Worm (Caenorhabditis elegans): ENCODE data around the gene R144.10.

R144.10 gene

ce11 chrIII:5022964-5023363, 20.8 kb upstream of the R144.10 start, which contains the start of gene R144.13:
R144.13 (plus strand) TSS chrIII:5023264.
- TF ChIP-seq tbx-7 (tag; optimal IDR thresholded peaks at IDR 0.05) (no peak), C08G9.2 (tag; optimal IDR thresholded peaks at IDR 0.05) (no peak), K09A11.1 (tag; optimal IDR thresholded peaks at IDR 0.05; ENCODE audit: insufficient read depth) (no peak), K02D7.2 (tag; optimal IDR thresholded peaks at IDR 0.05) (no peak), dmd-4 (tag; optimal IDR thresholded peaks at IDR 0.05; ENCODE audit: borderline replicate concordance) (no peak), sox-2 (GFP tag; IDR thresholded peaks at IDR 0.05) (no peak), ceh-24 (tag; optimal IDR thresholded peaks at IDR 0.05) (no peak), C38D4.7 (GFP tag; optimal IDR thresholded peaks at IDR 0.05) (no peak), ceh-2 (tag; optimal IDR thresholded peaks at IDR 0.05) (no peak), hlh-15 (tag; optimal IDR thresholded peaks at IDR 0.05) (no peak), ceh-30 (tag; optimal IDR thresholded peaks at IDR 0.05) (no peak), che-1 (tag; optimal IDR thresholded peaks at IDR 0.05) (no peak), T23F11.4 (GFP tag; optimal IDR thresholded peaks at IDR 0.05) (no peak), odd-2 (tag; optimal IDR thresholded peaks at IDR 0.05) (no peak), eyg-1 (tag; optimal IDR thresholded peaks at IDR 0.05) (no peak), pha-2 (tag; optimal IDR thresholded peaks at IDR 0.05) (no peak), elt-4 (tag; optimal IDR thresholded peaks at IDR 0.05) (no peak), syd-9 (tag; optimal IDR thresholded peaks at IDR 0.05) (no peak)

ce11 chrIII:5021689-5022088, 19.6 kb upstream of the R144.10 start, which contains the start of gene R144.3:
R144.3 (plus strand) TSS chrIII:5021989.
- TF ChIP-seq ceh-9 (tag; optimal IDR thresholded peaks at IDR 0.05) = no peak
- TF ChIP-seq ceh-34 (tag; optimal IDR thresholded peaks at IDR 0.05) = no peak
- TF ChIP-seq ceh-22 (tag; optimal IDR thresholded peaks at IDR 0.05) = no peak
- TF ChIP-seq elt-4 (tag; optimal IDR thresholded peaks at IDR 0.05) = no peak
- no peak for TF ChIP-seq ceh-48 (tag; optimal IDR thresholded peaks at IDR 0.05)
- TF ChIP-seq ets-4 (tag; optimal IDR thresholded peaks at IDR 0.05) = no peak
- no peak for TF ChIP-seq fax-1 (tag; optimal IDR thresholded peaks at IDR 0.05)
- TF ChIP-seq pax-1 (tag; optimal IDR thresholded peaks at IDR 0.05) = no peak
- TF ChIP-seq unc-3 (GFP tag; conservative IDR thresholded peaks at IDR 0.05) = no peak
- TF ChIP-seq unc-3 (tag; optimal IDR thresholded peaks at IDR 0.05) = no peak
- TF ChIP-seq ceh-31 (tag; optimal IDR thresholded peaks at IDR 0.05) = no peak
- TF ChIP-seq nhr-232 (tag; optimal IDR thresholded peaks at IDR 0.05) = no peak
- TF ChIP-seq pat-9 (tag; optimal IDR thresholded peaks at IDR 0.05) = no peak
- no peak for TF ChIP-seq odd-2 (tag; optimal IDR thresholded peaks at IDR 0.05)

- TF ChIP-seq nhr-11 (tag; optimal IDR thresholded peaks at IDR 0.05) = no peak
- no peak for TF ChIP-seq hlh-30 (tag; optimal IDR thresholded peaks at IDR 0.05; ENCODE audit: insufficient read depth)
- TF ChIP-seq nfya-1 (tag; optimal IDR thresholded peaks at IDR 0.05) = no peak
Measured at ce11 chrIII:5020924-5021323, 18.8 kb upstream of the R144.10 start, which contains the start of gene mdt-11. mdt-11 (plus strand) TSS chrIII:5021224.

ce11 chrIII:5018116-5018689, 16.1 kb upstream of the R144.10 start, which contains the start of gene wip-1:
wip-1 (plus strand) TSS chrIII:5018639.
- TF ChIP-seq ceh-18 (tag; optimal IDR thresholded peaks at IDR 0.05) = peak; percentile 96
- no peak for TF ChIP-seq pros-1 (tag; optimal IDR thresholded peaks at IDR 0.05)
- peak; percentile 15 for TF ChIP-seq dmd-4 (tag; optimal IDR thresholded peaks at IDR 0.05; ENCODE audit: borderline replicate concordance)
- peak; percentile 40 for TF ChIP-seq eyg-1 (tag; optimal IDR thresholded peaks at IDR 0.05)
- peak; percentile 38 for TF ChIP-seq pha-2 (tag; optimal IDR thresholded peaks at IDR 0.05)
- no peak for TF ChIP-seq pha-4 (tag; optimal IDR thresholded peaks at IDR 0.05)
- peak; percentile 71 for TF ChIP-seq unc-86 (tag; optimal IDR thresholded peaks at IDR 0.05)
- TF ChIP-seq ahr-1 (tag; optimal IDR thresholded peaks at IDR 0.05) = peak; percentile 32
- TF ChIP-seq ceh-24 (tag; optimal IDR thresholded peaks at IDR 0.05) = no peak
- TF ChIP-seq pat-9 (tag; optimal IDR thresholded peaks at IDR 0.05) = peak; percentile 85
- TF ChIP-seq K09A11.1 (tag; optimal IDR thresholded peaks at IDR 0.05; ENCODE audit: insufficient read depth) = peak; percentile 80
- TF ChIP-seq tbx-2 (tag; optimal IDR thresholded peaks at IDR 0.05) = peak; percentile 96
- peak; percentile 65 for TF ChIP-seq unc-55 (GFP tag; optimal IDR thresholded peaks at IDR 0.05)
- TF ChIP-seq ceh-31 (tag; optimal IDR thresholded peaks at IDR 0.05) = peak; percentile 91
- peak; percentile 17 for TF ChIP-seq Y22D7AL.16 (tag; optimal IDR thresholded peaks at IDR 0.05)
- peak; percentile 49 for TF ChIP-seq hlh-8 (tag; optimal IDR thresholded peaks at IDR 0.05)
- TF ChIP-seq sox-2 (GFP tag; IDR thresholded peaks at IDR 0.05) = no peak
- TF ChIP-seq unc-42 (tag; optimal IDR thresholded peaks at IDR 0.05) = peak; percentile 66
- peak; percentile 89 for TF ChIP-seq ceh-14 (tag; optimal IDR thresholded peaks at IDR 0.05)
- no peak for TF ChIP-seq ceh-22 (tag; optimal IDR thresholded peaks at IDR 0.05)
- peak; percentile 59 for TF ChIP-seq nhr-232 (tag; optimal IDR thresholded peaks at IDR 0.05)
- peak; percentile 51 for TF ChIP-seq tbx-7 (tag; optimal IDR thresholded peaks at IDR 0.05)
- TF ChIP-seq T23F11.4 (GFP tag; optimal IDR thresholded peaks at IDR 0.05) = peak; percentile 64
- TF ChIP-seq ets-4 (tag; optimal IDR thresholded peaks at IDR 0.05) = peak; percentile 98
- no peak for TF ChIP-seq odd-2 (tag; optimal IDR thresholded peaks at IDR 0.05)
- TF ChIP-seq hlh-15 (tag; optimal IDR thresholded peaks at IDR 0.05) = peak; percentile 2
- peak; percentile 72 for TF ChIP-seq hlh-6 (tag; optimal IDR thresholded peaks at IDR 0.05)

Data from whole organism, late embryonic.